Worm (Caenorhabditis elegans) whole organism, mixed stage, embryonic: ENCODE results near the gene C56C10.9.

Experiments used
- ces-1 ChIP-seq: fragments of 150-350 bp; optimal IDR thresholded peaks from 2 replicates; lab custom pipeline; 2014; ENCODE audit warnings: missing biosample characterization, missing genetic modification reagents, missing genetic modification characterization
- elt-1 ChIP-seq: sonication (generic microtip); optimal IDR thresholded peaks from 2 replicates; lab custom pipeline; 2017; ENCODE audit warnings: missing genetic modification characterization, mild to moderate bottlenecking, missing compliant biosample characterization, antibody characterized with exemption, moderate library complexity, borderline replicate concordance; ENCODE audit not compliant: insufficient read depth
- ham-2 ChIP-seq: fragments of 200-800 bp; sonication (Bioruptor generic); optimal IDR thresholded peaks from 2 replicates; lab custom pipeline; 2018; ENCODE audit warnings: mild to moderate bottlenecking, missing genetic modification characterization, missing compliant biosample characterization
- lin-13 ChIP-seq: fragments of 150-350 bp; optimal IDR thresholded peaks from 2 replicates; lab custom pipeline; 2014; ENCODE audit warnings: missing biosample characterization, missing genetic modification characterization
- lsy-2 ChIP-seq: fragments of 150-350 bp; optimal IDR thresholded peaks from 2 replicates; lab custom pipeline; 2014; ENCODE audit warnings: missing biosample characterization, missing genetic modification characterization
- nhr-12 ChIP-seq: fragments of 150-350 bp; optimal IDR thresholded peaks from 2 replicates; lab custom pipeline; 2014; ENCODE audit warnings: missing biosample characterization, missing genetic modification characterization
- nhr-237 ChIP-seq: fragments of 150-350 bp; optimal IDR thresholded peaks from 2 replicates; lab custom pipeline; 2014; ENCODE audit warnings: missing biosample characterization, missing genetic modification characterization
- pha-4 ChIP-seq: fragments of 150-350 bp; optimal IDR thresholded peaks from 2 replicates; lab custom pipeline; 2018; ENCODE audit warnings: missing biosample characterization, missing genetic modification reagents, missing genetic modification characterization
- sem-2 ChIP-seq: fragments of 200-800 bp; sonication (Bioruptor generic); optimal IDR thresholded peaks from 2 replicates; lab custom pipeline; 2018; ENCODE audit warnings: mild to moderate bottlenecking, missing genetic modification characterization, missing compliant biosample characterization
- snpc-4 ChIP-seq: fragments of 150-350 bp; optimal IDR thresholded peaks from 2 replicates; lab custom pipeline; 2014; ENCODE audit warnings: missing biosample characterization, missing genetic modification characterization
- unc-39 ChIP-seq: fragments of 150-350 bp; optimal IDR thresholded peaks from 2 replicates; lab custom pipeline; 2014; ENCODE audit warnings: missing biosample characterization, missing genetic modification characterization
- unc-62 ChIP-seq: fragments of 150-350 bp; optimal IDR thresholded peaks from 2 replicates; lab custom pipeline; 2014; ENCODE audit warnings: missing biosample characterization, missing genetic modification reagents, missing genetic modification characterization

ce11 chrII:6592251-6592650 lies at the start of gene C56C10.9:
- TF ChIP-seq sem-2 (GFP tag; lab: Kevin White, UChicago) (no peak), unc-39 (tag; lab: Kevin White, UChicago) (no peak), nhr-237 (tag; lab: Kevin White, UChicago) (no peak), pha-4 (no peak), unc-62 (no peak), lin-13 (tag; lab: Kevin White, UChicago) (no peak), elt-1 (no peak), lsy-2 (tag; lab: Kevin White, UChicago) (no peak), ces-1 (GFP tag; lab: Kevin White, UChicago) (no peak), snpc-4 (tag; lab: Kevin White, UChicago) (no peak), ham-2 (GFP tag; lab: Kevin White, UChicago) (no peak), nhr-12 (no peak)
